Worm (Caenorhabditis elegans) whole organism, late embryonic: ENCODE results near the gene Y43F8B.14.
A peak's percentile ranks its signal among the peaks of the same experiment; 100 is the strongest.

Experiments
- C08G9.2 ChIP-seq: sonication (generic microtip); optimal IDR thresholded peaks from 2 replicates; lab custom pipeline; 2016; ENCODE audit warnings: mild to moderate bottlenecking, missing genetic modification characterization, moderate library complexity, missing compliant biosample characterization
- C38D4.7 ChIP-seq: fragments of 200-800 bp; sonication (Bioruptor generic); optimal IDR thresholded peaks from 2 replicates; lab custom pipeline; 2018; ENCODE audit warnings: mild to moderate bottlenecking, missing genetic modification characterization, moderate library complexity, missing compliant biosample characterization
- F13H6.1 ChIP-seq: sonication (generic microtip); optimal IDR thresholded peaks from 2 replicates; lab custom pipeline; 2016; ENCODE audit warnings: missing genetic modification characterization, missing compliant biosample characterization
- K02D7.2 ChIP-seq: sonication (generic microtip); optimal IDR thresholded peaks from 2 replicates; lab custom pipeline; 2017; ENCODE audit warnings: mild to moderate bottlenecking, missing genetic modification characterization, missing compliant biosample characterization
- ceh-2 ChIP-seq: sonication (generic microtip); optimal IDR thresholded peaks from 2 replicates; lab custom pipeline; 2016; ENCODE audit warnings: missing genotype, missing genetic modification characterization, missing compliant biosample characterization
- ceh-22 ChIP-seq: sonication (generic microtip); optimal IDR thresholded peaks from 2 replicates; lab custom pipeline; 2017; ENCODE audit warnings: missing biosample characterization, missing genetic modification characterization
- ceh-24 ChIP-seq: sonication (generic microtip); optimal IDR thresholded peaks from 2 replicates; lab custom pipeline; 2016; ENCODE audit warnings: mild to moderate bottlenecking, missing genetic modification characterization, missing compliant biosample characterization
- ceh-45 ChIP-seq: fragments of 200-800 bp; sonication (Bioruptor generic); IDR thresholded peaks from 2 replicates; pipeline ENCODE4 v1.3.6; 2022; ENCODE audit warnings: missing genetic modification reagents, missing genetic modification characterization, missing compliant biosample characterization
- ceh-6 ChIP-seq: fragments of 200-800 bp; sonication (Bioruptor generic); optimal IDR thresholded peaks from 2 replicates; lab custom pipeline; 2018; ENCODE audit warnings: mild to moderate bottlenecking, missing genetic modification characterization, missing compliant biosample characterization
- ceh-9 ChIP-seq: sonication (generic microtip); optimal IDR thresholded peaks from 2 replicates; lab custom pipeline; 2016; ENCODE audit warnings: mild to moderate bottlenecking, missing genetic modification characterization, inconsistent platforms, missing compliant biosample characterization
- dmd-4 ChIP-seq: sonication (generic microtip); optimal IDR thresholded peaks from 2 replicates; lab custom pipeline; 2016; ENCODE audit warnings: borderline replicate concordance, missing genetic modification characterization, missing compliant biosample characterization
- dve-1 ChIP-seq: sonication (generic microtip); optimal IDR thresholded peaks from 2 replicates; lab custom pipeline; 2017; ENCODE audit warnings: antibody characterized with exemption, mild to moderate bottlenecking, missing genetic modification characterization, missing compliant biosample characterization
- eyg-1 ChIP-seq: sonication (generic microtip); optimal IDR thresholded peaks from 2 replicates; lab custom pipeline; 2016; ENCODE audit warnings: missing genotype, missing genetic modification characterization, missing compliant biosample characterization
- fax-1 ChIP-seq: sonication (generic microtip); optimal IDR thresholded peaks from 2 replicates; lab custom pipeline; 2016; ENCODE audit warnings: missing genotype, missing genetic modification characterization, missing compliant biosample characterization
- fkh-10 ChIP-seq: fragments of 150-350 bp; optimal IDR thresholded peaks from 2 replicates; lab custom pipeline; 2014; ENCODE audit warnings: missing biosample characterization, missing genetic modification reagents, missing genetic modification characterization
- gmeb-2 ChIP-seq: sonication (generic microtip); optimal IDR thresholded peaks from 2 replicates; lab custom pipeline; 2016; ENCODE audit warnings: missing genetic modification characterization, inconsistent platforms, missing compliant biosample characterization
- hlh-13 ChIP-seq: fragments of 200-800 bp; sonication (Bioruptor generic); optimal IDR thresholded peaks from 2 replicates; lab custom pipeline; 2018; ENCODE audit warnings: mild to moderate bottlenecking, missing genetic modification characterization, missing compliant biosample characterization
- hlh-30 ChIP-seq: sonication (generic microtip); optimal IDR thresholded peaks from 2 replicates; lab custom pipeline; 2017; ENCODE audit warnings: antibody characterized with exemption, missing genetic modification characterization, missing compliant biosample characterization; ENCODE audit not compliant: insufficient read depth
- hlh-8 ChIP-seq: sonication (generic microtip); optimal IDR thresholded peaks from 2 replicates; lab custom pipeline; 2016; ENCODE audit warnings: missing genotype, missing genetic modification characterization, missing compliant biosample characterization
- madf-2 ChIP-seq: sonication (generic microtip); optimal IDR thresholded peaks from 2 replicates; lab custom pipeline; 2017; ENCODE audit warnings: missing genetic modification characterization, missing compliant biosample characterization
- nhr-232 ChIP-seq: sonication (generic microtip); optimal IDR thresholded peaks from 2 replicates; lab custom pipeline; 2016; ENCODE audit warnings: missing genetic modification characterization, missing compliant biosample characterization
- npax-4 ChIP-seq: sonication (generic microtip); optimal IDR thresholded peaks from 2 replicates; lab custom pipeline; 2016; ENCODE audit warnings: missing genetic modification characterization, missing compliant biosample characterization
- odd-2 ChIP-seq: sonication (generic microtip); optimal IDR thresholded peaks from 2 replicates; lab custom pipeline; 2017; ENCODE audit warnings: antibody characterized with exemption, mild to moderate bottlenecking, missing genetic modification characterization, missing compliant biosample characterization
- pat-9 ChIP-seq: fragments of 200-800 bp; sonication (Bioruptor generic); optimal IDR thresholded peaks from 2 replicates; lab custom pipeline; 2018; ENCODE audit warnings: mild to moderate bottlenecking, missing genetic modification characterization, moderate library complexity, missing compliant biosample characterization
- pax-1 ChIP-seq: fragments of 150-350 bp; optimal IDR thresholded peaks from 2 replicates; lab custom pipeline; 2014; ENCODE audit warnings: missing biosample characterization, missing genetic modification characterization
- pha-2 ChIP-seq: sonication (generic microtip); optimal IDR thresholded peaks from 2 replicates; lab custom pipeline; 2017; ENCODE audit warnings: mild to moderate bottlenecking, missing genetic modification characterization, missing compliant biosample characterization
- pha-4 ChIP-seq: fragments of 150-350 bp; optimal IDR thresholded peaks from 2 replicates; lab custom pipeline; 2018; ENCODE audit warnings: missing biosample characterization, missing genetic modification reagents, missing genetic modification characterization
- pqm-1 ChIP-seq: sonication (generic microtip); optimal IDR thresholded peaks from 2 replicates; lab custom pipeline; 2016; ENCODE audit warnings: missing genetic modification characterization, missing compliant biosample characterization
- ref-2 ChIP-seq: sonication (generic microtip); optimal IDR thresholded peaks from 2 replicates; lab custom pipeline; 2016; ENCODE audit warnings: missing genetic modification characterization, missing compliant biosample characterization
- sdc-2 ChIP-seq: sonication (generic microtip); optimal IDR thresholded peaks from 2 replicates; lab custom pipeline; 2016; ENCODE audit warnings: missing genotype, missing genetic modification characterization, missing compliant biosample characterization
- tbx-7 ChIP-seq: sonication (generic microtip); optimal IDR thresholded peaks from 2 replicates; lab custom pipeline; 2016; ENCODE audit warnings: missing genotype, missing genetic modification characterization, missing compliant biosample characterization
- zip-5 ChIP-seq: sonication (generic microtip); optimal IDR thresholded peaks from 2 replicates; lab custom pipeline; 2016; ENCODE audit warnings: missing genetic modification characterization, missing compliant biosample characterization
- ztf-16 ChIP-seq: sonication (generic microtip); optimal IDR thresholded peaks from 2 replicates; lab custom pipeline; 2017; ENCODE audit warnings: missing genetic modification characterization, missing compliant biosample characterization

Y43F8B.14 gene

ce11 chrV:19432972-19433371, 22.8 kb downstream of the Y43F8B.14 start, which contains the start of gene C25F9.11:
TSS of gene C25F9.11 (minus strand) at chrV:19433072.
- TF ChIP-seq sdc-2 (tag; lab: Kevin White, UChicago): no peak
- no peak for TF ChIP-seq npax-4 (tag; lab: Kevin White, UChicago)
- no peak for TF ChIP-seq gmeb-2 (tag; lab: Kevin White, UChicago)
- no peak for TF ChIP-seq fkh-10 (GFP tag; lab: Kevin White, UChicago)
- TF ChIP-seq ref-2 (tag; lab: Kevin White, UChicago): no peak
- no peak for TF ChIP-seq ceh-45 (GFP tag; lab: Robert Waterston, UW)
- TF ChIP-seq ceh-2: no peak
- TF ChIP-seq pha-4 (tag; lab: Kevin White, UChicago): no peak

DNA sequence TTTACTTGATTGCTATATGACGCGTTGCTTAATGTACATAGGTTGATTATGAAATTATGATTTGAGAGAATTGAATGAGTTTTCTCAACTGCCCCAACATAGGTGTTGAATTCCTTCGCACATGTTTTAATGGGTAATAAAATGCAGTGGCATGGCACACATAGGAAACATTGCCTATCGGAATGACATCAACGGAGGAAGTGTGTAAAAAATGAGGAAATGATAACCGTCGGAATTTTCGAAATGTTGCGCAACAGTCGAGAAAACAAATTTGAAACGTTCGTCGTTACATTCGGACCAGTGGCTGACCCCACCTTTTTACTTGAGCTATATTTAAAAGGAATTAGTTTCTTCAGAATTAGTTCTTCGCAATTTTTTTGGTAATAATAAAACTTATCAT, 23.7 kb downstream of the Y43F8B.14 start:
- TF ChIP-seq pax-1 (tag; lab: Kevin White, UChicago) (no peak), hlh-13 (GFP tag; lab: Kevin White, UChicago) (no peak), C08G9.2 (tag; lab: Kevin White, UChicago) (no peak), ceh-2 (no peak), ceh-24 (tag; lab: Kevin White, UChicago) (no peak), pha-2 (tag; lab: Kevin White, UChicago) (no peak), K02D7.2 (tag; lab: Kevin White, UChicago) (no peak), ztf-16 (tag; lab: Kevin White, UChicago) (no peak), ceh-9 (tag; lab: Kevin White, UChicago) (no peak), ref-2 (tag; lab: Kevin White, UChicago) (no peak), tbx-7 (tag; lab: Kevin White, UChicago) (no peak), hlh-8 (tag; lab: Kevin White, UChicago) (no peak), madf-2 (tag; lab: Kevin White, UChicago) (no peak), F13H6.1 (tag; lab: Kevin White, UChicago) (no peak), fax-1 (no peak), gmeb-2 (tag; lab: Kevin White, UChicago) (no peak), nhr-232 (tag; lab: Kevin White, UChicago) (no peak), ceh-22 (tag; lab: Kevin White, UChicago) (no peak)

- TF ChIP-seq nhr-232 (tag; lab: Kevin White, UChicago): no peak
- TF ChIP-seq pat-9 (tag; lab: Kevin White, UChicago): no peak
- no peak for TF ChIP-seq odd-2 (tag; lab: Kevin White, UChicago)
- no peak for TF ChIP-seq zip-5 (tag; lab: Kevin White, UChicago)
- TF ChIP-seq eyg-1 (tag; lab: Kevin White, UChicago): no peak
- no peak for TF ChIP-seq pqm-1 (tag; lab: Kevin White, UChicago)
- TF ChIP-seq dve-1 (tag; lab: Kevin White, UChicago): no peak
- no peak for TF ChIP-seq C08G9.2 (tag; lab: Kevin White, UChicago)
- TF ChIP-seq dmd-4 (tag; lab: Kevin White, UChicago): no peak
- no peak for TF ChIP-seq ceh-9 (tag; lab: Kevin White, UChicago)
Measured at ce11 chrV:19431036-19431435, 24.7 kb downstream of the Y43F8B.14 start, which contains the start of gene srw-85. TSS of gene srw-85 (minus strand) at chrV:19431136.

- TF ChIP-seq hlh-30 (tag; lab: Kevin White, UChicago) (peak; percentile 7), gmeb-2 (tag; lab: Kevin White, UChicago) (peak; percentile 23), C38D4.7 (GFP tag; lab: Kevin White, UChicago) (peak; percentile 45), ceh-6 (GFP tag; lab: Kevin White, UChicago) (no peak), dve-1 (tag; lab: Kevin White, UChicago) (no peak), C08G9.2 (tag; lab: Kevin White, UChicago) (peak; percentile 21), pha-2 (tag; lab: Kevin White, UChicago) (no peak)
Measured at ce11 chrV:19430351-19430913, 25.3 kb downstream of the Y43F8B.14 start.
